Worm (Caenorhabditis elegans): ENCODE results near the gene F08B12.11.

DNA sequence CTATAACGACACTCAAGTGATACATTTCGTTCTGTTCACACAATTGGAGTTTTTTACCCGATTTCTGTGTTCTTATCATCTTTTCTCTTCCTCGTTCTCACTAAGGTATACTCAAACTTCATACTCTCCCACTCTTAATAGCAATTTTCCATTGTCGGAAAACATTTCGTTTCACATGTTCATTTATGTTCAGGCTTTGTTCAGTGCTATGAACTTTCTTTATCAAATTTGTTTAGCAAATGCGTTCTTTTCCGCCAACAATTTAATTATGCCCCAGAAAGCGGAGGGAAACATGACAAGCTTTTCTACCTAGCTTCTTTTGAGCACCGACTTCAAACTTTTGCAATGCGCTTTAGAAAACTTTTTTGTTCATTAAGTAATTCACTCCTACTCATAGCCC is 39.4 kb upstream of the F08B12.11 start:
- TF ChIP-seq ama-1 (optimal IDR thresholded peaks at IDR 0.05) (no peak), nhr-11 (tag; optimal IDR thresholded peaks at IDR 0.05) (no peak), mxl-3 (GFP tag; optimal IDR thresholded peaks at IDR 0.05) (no peak), dve-1 (tag; optimal IDR thresholded peaks at IDR 0.05; ENCODE audit: insufficient read depth) (no peak), sdz-12 (GFP tag; optimal IDR thresholded peaks at IDR 0.05) (no peak), lin-39 (tag; optimal IDR thresholded peaks at IDR 0.05) (no peak)

Data from whole organism, L4 larva.